Fruit fly (Drosophila melanogaster): ENCODE data around the gene Arp5.

Gene Arp5

dm6 chr3R:18235879-18236278 lies 50.6 kb downstream of the Arp5 start, which contains the start of gene repo (continued):
- TF ChIP-seq jumu (GFP tag; optimal IDR thresholded peaks at IDR 0.05): no peak
- no peak for TF ChIP-seq Hmr (GFP tag; optimal IDR thresholded peaks at IDR 0.05)
- no peak for TF ChIP-seq odd (GFP tag; optimal IDR thresholded peaks at IDR 0.05)
- no peak for TF ChIP-seq CG11093 (GFP tag; IDR thresholded peaks at IDR 0.05)
- no peak for TF ChIP-seq Ets97D (GFP tag; optimal IDR thresholded peaks at IDR 0.05)
- no peak for TF ChIP-seq Ada2b (GFP tag; IDR thresholded peaks at IDR 0.05)
- TF ChIP-seq HmgD (GFP tag; optimal IDR thresholded peaks at IDR 0.05): no peak
- peak; percentile 56; the same call in 2 of the 3 replicates for TF ChIP-seq CG6791 (GFP tag; IDR thresholded peaks at IDR 0.05; ENCODE audit: partially characterized antibody)
- peak; percentile 6 for TF ChIP-seq Deaf1 (tag; optimal IDR thresholded peaks at IDR 0.05)
- no peak for TF ChIP-seq HLH54F (GFP tag; optimal IDR thresholded peaks at IDR 0.05)
- TF ChIP-seq CG15601 (tag; optimal IDR thresholded peaks at IDR 0.05): peak; percentile 3
- no peak for TF ChIP-seq CG6683 (GFP tag; optimal IDR thresholded peaks at IDR 0.05)
- no peak for TF ChIP-seq CG4617 (GFP tag; optimal IDR thresholded peaks at IDR 0.05; ENCODE audit: borderline replicate concordance)
- TF ChIP-seq dan (GFP tag; IDR thresholded peaks at IDR 0.05): no peak
- no peak for TF ChIP-seq CG7987 (GFP tag; optimal IDR thresholded peaks at IDR 0.05)
- no peak for TF ChIP-seq CG10543 (GFP tag; optimal IDR thresholded peaks at IDR 0.05)
- TF ChIP-seq CG32767 (GFP tag; IDR thresholded peaks at IDR 0.05): no peak
- TF ChIP-seq CG11456 (GFP tag; IDR thresholded peaks at IDR 0.05): no peak
- TF ChIP-seq CG10274 (GFP tag; optimal IDR thresholded peaks at IDR 0.05): no peak
- TF ChIP-seq Nf-YA (GFP tag; IDR thresholded peaks at IDR 0.05): peak; percentile 89
- TF ChIP-seq stwl (tag; optimal IDR thresholded peaks at IDR 0.05): no peak
- TF ChIP-seq CG17568 (GFP tag; optimal IDR thresholded peaks at IDR 0.05): no peak
- TF ChIP-seq CG18262 (tag; optimal IDR thresholded peaks at IDR 0.05): no peak
- TF ChIP-seq CG12299 (tag; optimal IDR thresholded peaks at IDR 0.05): no peak
- no peak for TF ChIP-seq CG34224 (GFP tag; IDR thresholded peaks at IDR 0.05; ENCODE audit: partially characterized antibody)
- TF ChIP-seq twi (tag; optimal IDR thresholded peaks at IDR 0.05): no peak
- TF ChIP-seq CG32532 (GFP tag; IDR thresholded peaks at IDR 0.05): peak; percentile 31; the same call in 1 of the 2 replicates
- TF ChIP-seq sc (optimal IDR thresholded peaks at IDR 0.05): no peak
- no peak for TF ChIP-seq sc (GFP tag; optimal IDR thresholded peaks at IDR 0.05)
- no peak for TF ChIP-seq CG17359 (tag; optimal IDR thresholded peaks at IDR 0.05)
- TF ChIP-seq fru (optimal IDR thresholded peaks at IDR 0.05): no peak
- no peak for TF ChIP-seq sens-2 (GFP tag; IDR thresholded peaks at IDR 0.05)
- no peak for TF ChIP-seq CG1603 (tag; optimal IDR thresholded peaks at IDR 0.05)
- TF ChIP-seq Hsf (GFP tag; optimal IDR thresholded peaks at IDR 0.05): no peak
- no peak for TF ChIP-seq Ssrp (tag; optimal IDR thresholded peaks at IDR 0.05)
- TF ChIP-seq ken (GFP tag; IDR thresholded peaks at IDR 0.05): no peak
- no peak for TF ChIP-seq CG2129 (GFP tag; IDR thresholded peaks at IDR 0.05; ENCODE audit: partially characterized antibody)
- peak; percentile 89 for TF ChIP-seq Adf1 (GFP tag; IDR thresholded peaks at IDR 0.05)
- no peak for TF ChIP-seq Spps (tag; optimal IDR thresholded peaks at IDR 0.05)
- no peak for TF ChIP-seq H2.0 (GFP tag; IDR thresholded peaks at IDR 0.05)
- no peak for TF ChIP-seq HLH4C (GFP tag; IDR thresholded peaks at IDR 0.05; ENCODE audit: partially characterized antibody)
- TF ChIP-seq Oli (tag; optimal IDR thresholded peaks at IDR 0.05): no peak
- TF ChIP-seq CG7928 (GFP tag; optimal IDR thresholded peaks at IDR 0.05): no peak
- TF ChIP-seq Blimp-1 (GFP tag; optimal IDR thresholded peaks at IDR 0.05): no peak
- no peak for TF ChIP-seq Asciz (GFP tag; optimal IDR thresholded peaks at IDR 0.05)
- TF ChIP-seq aop (GFP tag; IDR thresholded peaks at IDR 0.05): no peak
- no peak for TF ChIP-seq mld (GFP tag; IDR thresholded peaks at IDR 0.05; ENCODE audit: partially characterized antibody)
- no peak for TF ChIP-seq Sin3A (optimal IDR thresholded peaks at IDR 0.05)
- TF ChIP-seq maf-S (GFP tag; optimal IDR thresholded peaks at IDR 0.05): no peak
- no peak for TF ChIP-seq Hey (tag; optimal IDR thresholded peaks at IDR 0.05)
- no peak for TF ChIP-seq Dip2 (GFP tag; IDR thresholded peaks at IDR 0.05)
- TF ChIP-seq CG14860 (GFP tag; IDR thresholded peaks at IDR 0.05; ENCODE audit: partially characterized antibody): no peak
